Worm (Caenorhabditis elegans) whole organism, L4 larva: Measurements from ENCODE around the gene fipr-14.
A peak's percentile ranks its signal among the peaks of the same experiment; 100 is the strongest.

ENCODE experiments used
- D1046.2 ChIP-seq: fragments of 200-800 bp; sonication (Bioruptor generic); IDR thresholded peaks from 2 replicates; pipeline ENCODE4 v1.3.6; 2022; ENCODE audit warnings: missing genetic modification characterization, missing compliant biosample characterization
- F10B5.3 ChIP-seq: sonication (generic microtip); optimal IDR thresholded peaks from 2 replicates; lab custom pipeline; 2016; ENCODE audit warnings: mild to moderate bottlenecking, missing genetic modification characterization, missing compliant biosample characterization
- F37D6.2 ChIP-seq: sonication (generic microtip); optimal IDR thresholded peaks from 2 replicates; lab custom pipeline; 2016; ENCODE audit warnings: mild to moderate bottlenecking, missing genetic modification characterization, missing compliant biosample characterization
- T20F7.1 ChIP-seq: fragments of 200-800 bp; sonication (Bioruptor generic); optimal IDR thresholded peaks from 2 replicates; lab custom pipeline; 2018; ENCODE audit warnings: mild to moderate bottlenecking, missing genetic modification characterization, missing compliant biosample characterization
- T26A8.4 ChIP-seq: fragments of 200-800 bp; sonication (Bioruptor generic); IDR thresholded peaks from 2 replicates; pipeline ENCODE4 v1.3.6; 2022; ENCODE audit warnings: missing genetic modification characterization, missing compliant biosample characterization
- Y105C5A.15 ChIP-seq: fragments of 200-800 bp; sonication (Bioruptor generic); IDR thresholded peaks from 2 replicates; pipeline ENCODE4 v1.3.6; 2022; ENCODE audit warnings: missing genetic modification characterization, missing compliant biosample characterization
- Y75B8A.6 ChIP-seq: fragments of 200-800 bp; sonication (Bioruptor generic); IDR thresholded peaks from 2 replicates; pipeline ENCODE4 v1.3.6; 2022; ENCODE audit warnings: missing genetic modification reagents, missing genetic modification characterization, missing compliant biosample characterization
- ama-1 ChIP-seq: fragments of 150-350 bp; optimal IDR thresholded peaks from 2 replicates; lab custom pipeline; 2014; ENCODE audit warnings: inconsistent platforms, mixed read lengths
- arid-1 ChIP-seq: fragments of 200-800 bp; sonication (Bioruptor generic); conservative IDR thresholded peaks from 2 replicates; pipeline ENCODE4 v1.3.6; 2022; ENCODE audit warnings: missing genetic modification reagents, missing genetic modification characterization, missing compliant biosample characterization
- ceh-20 ChIP-seq: fragments of 200-800 bp; sonication (Bioruptor generic); IDR thresholded peaks from 2 replicates; pipeline ENCODE4 v1.3.6; 2022; ENCODE audit warnings: missing genetic modification reagents, missing genetic modification characterization, missing compliant biosample characterization
- ceh-44 ChIP-seq: fragments of 200-800 bp; sonication (Bioruptor generic); IDR thresholded peaks from 2 replicates; pipeline ENCODE4 v1.3.6; 2022; ENCODE audit warnings: missing genetic modification reagents, missing genetic modification characterization, missing compliant biosample characterization
- ces-1 ChIP-seq: fragments of 150-350 bp; sonication (generic microtip); optimal IDR thresholded peaks from 4 replicates; lab custom pipeline; 2014; ENCODE audit warnings: missing biosample characterization, missing genetic modification reagents, missing genetic modification characterization
- cey-2 ChIP-seq: sonication (generic microtip); optimal IDR thresholded peaks from 3 replicates; lab custom pipeline; 2017; ENCODE audit warnings: missing genetic modification characterization, mild to moderate bottlenecking, missing compliant biosample characterization, antibody characterized with exemption, borderline replicate concordance; ENCODE audit not compliant: insufficient read depth
- daf-12 ChIP-seq: fragments of 150-350 bp; optimal IDR thresholded peaks from 2 replicates; lab custom pipeline; 2014; ENCODE audit warnings: missing biosample characterization, missing genetic modification reagents, missing genetic modification characterization
- daf-16 ChIP-seq, 3 experiments: sonication (generic microtip); optimal IDR thresholded peaks; 2 replicates each; lab custom pipeline; 2016 to 2017; ENCODE audit warnings: missing genetic modification characterization in 3 of 3, missing genetic modification reagents in 3 of 3, mild to moderate bottlenecking in 2 of 3, missing compliant biosample characterization in 2 of 3, missing biosample characterization in 1 of 3, moderate library complexity in 1 of 3
- daf-8 ChIP-seq: fragments of 200-800 bp; sonication (Bioruptor generic); IDR thresholded peaks from 2 replicates; pipeline ENCODE4 v1.3.6; 2022; ENCODE audit warnings: missing genetic modification characterization, missing compliant biosample characterization
- dmd-6 ChIP-seq: fragments of 200-800 bp; sonication (Bioruptor generic); IDR thresholded peaks from 2 replicates; pipeline ENCODE4 v1.3.6; 2022; ENCODE audit warnings: missing genetic modification reagents, missing genetic modification characterization, missing compliant biosample characterization
- dmd-8 ChIP-seq: fragments of 200-800 bp; sonication (Bioruptor generic); IDR thresholded peaks from 2 replicates; pipeline ENCODE4 v1.3.6; 2022; ENCODE audit warnings: missing genetic modification characterization, missing compliant biosample characterization
- dmd-9 ChIP-seq: fragments of 200-800 bp; sonication (Bioruptor generic); IDR thresholded peaks from 2 replicates; pipeline ENCODE4 v1.3.6; 2022; ENCODE audit warnings: missing genetic modification reagents, missing genetic modification characterization, missing compliant biosample characterization
- dpl-1 ChIP-seq: fragments of 150-350 bp; optimal IDR thresholded peaks from 2 replicates; lab custom pipeline; 2014; ENCODE audit warnings: missing biosample characterization, missing genetic modification reagents, missing genetic modification characterization
- dve-1 ChIP-seq: sonication (generic microtip); optimal IDR thresholded peaks from 2 replicates; lab custom pipeline; 2017; ENCODE audit warnings: antibody characterized with exemption, mild to moderate bottlenecking, missing genetic modification characterization, missing compliant biosample characterization; ENCODE audit not compliant: insufficient read depth
- hif-1 ChIP-seq, 2 experiments: sonication (generic microtip); optimal IDR thresholded peaks; 2 replicates each; lab custom pipeline; 2016 to 2017; ENCODE audit warnings: missing compliant biosample characterization in 2 of 2, missing genetic modification characterization in 2 of 2, missing genetic modification reagents in 2 of 2, missing genotype in 2 of 2, mild to moderate bottlenecking in 1 of 2
- hlh-30 ChIP-seq: sonication (generic microtip); optimal IDR thresholded peaks from 2 replicates; lab custom pipeline; 2017; ENCODE audit warnings: antibody characterized with exemption, mild to moderate bottlenecking, missing genetic modification characterization, missing compliant biosample characterization; ENCODE audit not compliant: insufficient read depth
- hmg-1.1 ChIP-seq: fragments of 200-800 bp; sonication (Bioruptor generic); IDR thresholded peaks from 2 replicates; pipeline ENCODE4 v1.3.6; 2022; ENCODE audit warnings: missing genetic modification reagents, missing genetic modification characterization, missing compliant biosample characterization
- jun-1 ChIP-seq: fragments of 150-350 bp; optimal IDR thresholded peaks from 2 replicates; lab custom pipeline; 2014; ENCODE audit warnings: missing biosample characterization, missing genetic modification reagents, missing genetic modification characterization
- lin-13 ChIP-seq: fragments of 150-350 bp; optimal IDR thresholded peaks from 2 replicates; lab custom pipeline; 2014; ENCODE audit warnings: missing biosample characterization, missing genetic modification reagents, missing genetic modification characterization
- lin-29 ChIP-seq: fragments of 200-800 bp; sonication (Bioruptor generic); IDR thresholded peaks from 2 replicates; pipeline ENCODE4 v1.3.6; 2022; ENCODE audit warnings: missing genetic modification reagents, missing genetic modification characterization, missing compliant biosample characterization
- lsy-2 ChIP-seq, 2 experiments: fragments of 150-350 bp in 1 of 2; sonication (generic microtip) in 1 of 2; optimal IDR thresholded peaks; 2 replicates each; lab custom pipeline; 2014 to 2017; ENCODE audit warnings: missing biosample characterization in 2 of 2, missing genetic modification characterization in 2 of 2
- madf-5 ChIP-seq, 2 experiments: fragments of 200-800 bp; sonication (Bioruptor generic); IDR thresholded peaks; 2 replicates each; pipeline ENCODE4 v1.3.6; 2022; ENCODE audit warnings: missing compliant biosample characterization in 2 of 2, missing genetic modification characterization in 2 of 2
- madf-9 ChIP-seq: fragments of 200-800 bp; sonication (Bioruptor generic); conservative IDR thresholded peaks from 2 replicates; pipeline ENCODE4 v1.3.6; 2022; ENCODE audit warnings: missing genetic modification reagents, missing genetic modification characterization, missing compliant biosample characterization
- mdt-29 ChIP-seq: fragments of 200-800 bp; sonication (Bioruptor generic); IDR thresholded peaks from 2 replicates; pipeline ENCODE4 v1.3.6; 2022; ENCODE audit warnings: missing genetic modification reagents, missing genetic modification characterization, missing compliant biosample characterization
- mep-1 ChIP-seq: fragments of 150-350 bp; sonication (generic microtip); optimal IDR thresholded peaks from 3 replicates; lab custom pipeline; 2014; ENCODE audit warnings: missing biosample characterization, missing genetic modification characterization
- nhr-10 ChIP-seq: fragments of 150-350 bp; optimal IDR thresholded peaks from 2 replicates; lab custom pipeline; 2014; ENCODE audit warnings: missing biosample characterization, missing genetic modification characterization
- nhr-102 ChIP-seq: sonication (generic microtip); optimal IDR thresholded peaks from 2 replicates; lab custom pipeline; 2016; ENCODE audit warnings: mild to moderate bottlenecking, missing genetic modification characterization, moderate library complexity, missing compliant biosample characterization
- nhr-237 ChIP-seq: sonication (generic microtip); optimal IDR thresholded peaks from 2 replicates; lab custom pipeline; 2017; ENCODE audit warnings: missing biosample characterization, missing genetic modification characterization
- nhr-41 ChIP-seq: fragments of 200-800 bp; sonication (Bioruptor generic); IDR thresholded peaks from 2 replicates; pipeline ENCODE4 v1.3.6; 2022; ENCODE audit warnings: missing genetic modification reagents, missing genetic modification characterization, missing compliant biosample characterization
- nhr-48 ChIP-seq: sonication (generic microtip); optimal IDR thresholded peaks from 2 replicates; lab custom pipeline; 2016; ENCODE audit warnings: mild to moderate bottlenecking, missing genetic modification characterization, missing compliant biosample characterization
- pha-4 ChIP-seq, 2 experiments: fragments of 150-350 bp in 1 of 2; fragments of 200-800 bp in 1 of 2; sonication (Bioruptor generic) in 1 of 2; IDR thresholded peaks in 1 of 2; optimal IDR thresholded peaks in 1 of 2; 2 replicates each; pipeline versions ENCODE4 v1.3.6 to Lab custom; 2014 to 2022; ENCODE audit warnings: missing genetic modification characterization in 2 of 2, missing genetic modification reagents in 2 of 2, missing biosample characterization in 1 of 2, missing compliant biosample characterization in 1 of 2
- rbr-2 ChIP-seq: sonication (generic microtip); optimal IDR thresholded peaks from 2 replicates; lab custom pipeline; 2016; ENCODE audit warnings: missing genotype, missing genetic modification characterization, missing compliant biosample characterization
- snpc-1.2 ChIP-seq: fragments of 200-800 bp; sonication (Bioruptor generic); IDR thresholded peaks from 2 replicates; pipeline ENCODE4 v1.3.6; 2022; ENCODE audit warnings: missing genetic modification reagents, missing genetic modification characterization, missing compliant biosample characterization
- spr-3 ChIP-seq: fragments of 200-800 bp; sonication (Bioruptor generic); optimal IDR thresholded peaks from 2 replicates; lab custom pipeline; 2018; ENCODE audit warnings: mild to moderate bottlenecking, missing genetic modification characterization, missing compliant biosample characterization
- tag-97 ChIP-seq: fragments of 200-800 bp; sonication (Bioruptor generic); IDR thresholded peaks from 2 replicates; pipeline ENCODE4 v1.3.6; 2022; ENCODE audit warnings: missing genetic modification characterization, missing compliant biosample characterization
- tra-1 ChIP-seq: fragments of 200-800 bp; sonication (Bioruptor generic); IDR thresholded peaks from 2 replicates; pipeline ENCODE4 v1.3.6; 2022; ENCODE audit warnings: missing genetic modification reagents, missing genetic modification characterization, missing compliant biosample characterization
- unc-130 ChIP-seq: sonication (generic microtip); optimal IDR thresholded peaks from 2 replicates; lab custom pipeline; 2016; ENCODE audit warnings: missing genetic modification reagents, missing genetic modification characterization, missing compliant biosample characterization
- unc-39 ChIP-seq: sonication (generic microtip); optimal IDR thresholded peaks from 2 replicates; lab custom pipeline; 2017; ENCODE audit warnings: missing biosample characterization, missing genetic modification characterization
- zag-1 ChIP-seq: fragments of 150-350 bp; optimal IDR thresholded peaks from 2 replicates; lab custom pipeline; 2014; ENCODE audit warnings: missing biosample characterization, missing genetic modification characterization
- zip-11 ChIP-seq: fragments of 200-800 bp; sonication (Bioruptor generic); IDR thresholded peaks from 2 replicates; pipeline ENCODE4 v1.3.6; 2022; ENCODE audit warnings: missing genetic modification characterization, missing compliant biosample characterization
- zip-2 ChIP-seq: fragments of 150-350 bp; optimal IDR thresholded peaks from 2 replicates; lab custom pipeline; 2014; ENCODE audit warnings: missing biosample characterization, missing genetic modification characterization
- ztf-11 ChIP-seq: fragments of 150-350 bp; optimal IDR thresholded peaks from 2 replicates; lab custom pipeline; 2014; ENCODE audit warnings: missing biosample characterization, missing genetic modification characterization

fipr-14 gene

ce11 chrIV:10842705-10843364 lies 34.1 kb upstream of the fipr-14 start, which contains the start of gene T11G6.5 (continued):
- peak; percentile 36 for TF ChIP-seq dpl-1 (GFP tag; lab: Kevin White, UChicago)
- no peak for TF ChIP-seq madf-9
- TF ChIP-seq snpc-1.2 (GFP tag; lab: Robert Waterston, UW): no peak
- TF ChIP-seq tra-1 (GFP tag; lab: Robert Waterston, UW): no peak
- no peak for TF ChIP-seq ces-1
- TF ChIP-seq T20F7.1: no peak
- TF ChIP-seq dve-1: peak; percentile 26
- peak; percentile 12 for TF ChIP-seq ama-1 (lab: Kevin White, UChicago)
- TF ChIP-seq lin-13 (GFP tag; lab: Kevin White, UChicago): peak; percentile 4
- TF ChIP-seq hif-1 (tag; optimal IDR thresholded peaks at IDR 0.05; lab: Kevin White, UChicago): no peak
- no peak for TF ChIP-seq F10B5.3 (tag; lab: Kevin White, UChicago)
- no peak for TF ChIP-seq mdt-29 (GFP tag; lab: Robert Waterston, UW)
- no peak for TF ChIP-seq daf-8
- TF ChIP-seq tag-97 (GFP tag; lab: Robert Waterston, UW): no peak
- no peak for TF ChIP-seq zip-11
- peak; percentile 89 for TF ChIP-seq hlh-30 (tag; lab: Kevin White, UChicago)
- TF ChIP-seq rbr-2: no peak
- TF ChIP-seq daf-12 (tag; lab: Kevin White, UChicago): no peak
- TF ChIP-seq arid-1 (GFP tag; lab: Robert Waterston, UW): no peak
- no peak for TF ChIP-seq daf-16 (GFP tag; optimal IDR thresholded peaks at IDR 0.05; lab: Kevin White, UChicago)
- TF ChIP-seq daf-16 (tag; optimal IDR thresholded peaks at IDR 0.05; lab: Kevin White, UChicago): peak; percentile 7
- TF ChIP-seq pha-4 (GFP tag; IDR thresholded peaks at IDR 0.05; lab: Robert Waterston, UW): no peak
- no peak for TF ChIP-seq pha-4 (tag; optimal IDR thresholded peaks at IDR 0.05; lab: Kevin White, UChicago)
- TF ChIP-seq nhr-48 (tag; lab: Kevin White, UChicago): no peak
- no peak for TF ChIP-seq T26A8.4 (GFP tag; lab: Robert Waterston, UW)
- TF ChIP-seq ceh-20 (GFP tag; lab: Robert Waterston, UW): no peak
- TF ChIP-seq dmd-8 (GFP tag; lab: Robert Waterston, UW): no peak
- no peak for TF ChIP-seq nhr-41 (GFP tag; lab: Robert Waterston, UW)
- TF ChIP-seq mep-1 (tag; lab: Kevin White, UChicago): peak; percentile 35
- no peak for TF ChIP-seq F37D6.2 (tag; lab: Kevin White, UChicago)
- no peak for TF ChIP-seq Y75B8A.6 (GFP tag; lab: Robert Waterston, UW)
- peak; percentile 25; the same call in 1 of the 2 replicates for TF ChIP-seq dmd-6
- TF ChIP-seq ceh-44: no peak
- no peak for TF ChIP-seq D1046.2 (GFP tag; lab: Robert Waterston, UW)
- no peak for TF ChIP-seq jun-1 (tag; lab: Kevin White, UChicago)
- no peak for TF ChIP-seq nhr-102 (tag; lab: Kevin White, UChicago)
- TF ChIP-seq cey-2 (tag; lab: Kevin White, UChicago): no peak
- no peak for TF ChIP-seq ztf-11 (tag; lab: Kevin White, UChicago)
- no peak for TF ChIP-seq zip-2 (tag; lab: Kevin White, UChicago)
- no peak for TF ChIP-seq zag-1 (tag; lab: Kevin White, UChicago)
- TF ChIP-seq hmg-1.1 (GFP tag; lab: Robert Waterston, UW): peak; percentile 49
- peak in 1 of 2 experiments; percentile 95 for TF ChIP-seq lsy-2 (tag; optimal IDR thresholded peaks at IDR 0.05; lab: Kevin White, UChicago)
- no peak for TF ChIP-seq unc-39
- no peak for TF ChIP-seq nhr-10 (tag; lab: Kevin White, UChicago)
- no peak for TF ChIP-seq madf-5 (GFP tag; IDR thresholded peaks at IDR 0.05; lab: Robert Waterston, UW)
- TF ChIP-seq lin-29 (GFP tag; lab: Robert Waterston, UW): no peak
- TF ChIP-seq spr-3 (GFP tag; lab: Kevin White, UChicago): no peak
- TF ChIP-seq Y105C5A.15 (GFP tag; lab: Robert Waterston, UW): no peak
- no peak for TF ChIP-seq nhr-237 (tag; lab: Kevin White, UChicago)
- no peak for TF ChIP-seq unc-130
- TF ChIP-seq dmd-9 (GFP tag; lab: Robert Waterston, UW): no peak
